Worm (Caenorhabditis elegans) whole organism, L4 larva: ENCODE data around the gene F16B12.4.

Source experiments
- F44E2.7 ChIP-seq: fragments of 200-800 bp; sonication (Bioruptor generic); IDR thresholded peaks from 2 replicates; pipeline ENCODE4 v2.1.2; 2022; ENCODE audit warnings: missing genetic modification characterization, missing compliant biosample characterization
- F49E8.2 ChIP-seq: sonication (generic microtip); optimal IDR thresholded peaks from 2 replicates; lab custom pipeline; 2016; ENCODE audit warnings: missing compliant biosample characterization, mild to moderate bottlenecking, missing genetic modification characterization, borderline replicate concordance
- T26A8.4 ChIP-seq: fragments of 200-800 bp; sonication (Bioruptor generic); IDR thresholded peaks from 2 replicates; pipeline ENCODE4 v1.3.6; 2022; ENCODE audit warnings: missing genetic modification characterization, missing compliant biosample characterization
- ama-1 ChIP-seq: fragments of 150-350 bp; optimal IDR thresholded peaks from 2 replicates; lab custom pipeline; 2014; ENCODE audit warnings: inconsistent platforms, mixed read lengths
- ceh-82 ChIP-seq: sonication (generic microtip); optimal IDR thresholded peaks from 2 replicates; lab custom pipeline; 2017; ENCODE audit warnings: missing biosample characterization, missing genetic modification characterization
- dmd-8 ChIP-seq: fragments of 200-800 bp; sonication (Bioruptor generic); IDR thresholded peaks from 2 replicates; pipeline ENCODE4 v1.3.6; 2022; ENCODE audit warnings: missing genetic modification characterization, missing compliant biosample characterization
- dpl-1 ChIP-seq: fragments of 150-350 bp; optimal IDR thresholded peaks from 2 replicates; lab custom pipeline; 2014; ENCODE audit warnings: missing biosample characterization, missing genetic modification reagents, missing genetic modification characterization
- egl-43 ChIP-seq: fragments of 200-800 bp; sonication (Bioruptor generic); IDR thresholded peaks from 2 replicates; pipeline ENCODE4 v1.3.6; 2022; ENCODE audit warnings: missing genetic modification reagents, missing genetic modification characterization, missing compliant biosample characterization
- hif-1 ChIP-seq, 2 experiments: sonication (generic microtip); optimal IDR thresholded peaks; 2 replicates each; lab custom pipeline; 2016 to 2017; ENCODE audit warnings: missing compliant biosample characterization in 2 of 2, missing genetic modification characterization in 2 of 2, missing genetic modification reagents in 2 of 2, missing genotype in 2 of 2, mild to moderate bottlenecking in 1 of 2
- hlh-30 ChIP-seq: sonication (generic microtip); optimal IDR thresholded peaks from 2 replicates; lab custom pipeline; 2017; ENCODE audit warnings: antibody characterized with exemption, mild to moderate bottlenecking, missing genetic modification characterization, missing compliant biosample characterization; ENCODE audit not compliant: insufficient read depth
- lim-7 ChIP-seq: fragments of 200-800 bp; sonication (Bioruptor generic); IDR thresholded peaks from 2 replicates; pipeline ENCODE4 v1.3.6; 2022; ENCODE audit warnings: missing genetic modification characterization, missing compliant biosample characterization
- lin-29 ChIP-seq: fragments of 200-800 bp; sonication (Bioruptor generic); IDR thresholded peaks from 2 replicates; pipeline ENCODE4 v1.3.6; 2022; ENCODE audit warnings: missing genetic modification reagents, missing genetic modification characterization, missing compliant biosample characterization
- lsy-2 ChIP-seq, 2 experiments: fragments of 150-350 bp in 1 of 2; sonication (generic microtip) in 1 of 2; optimal IDR thresholded peaks; 2 replicates each; lab custom pipeline; 2014 to 2017; ENCODE audit warnings: missing biosample characterization in 2 of 2, missing genetic modification characterization in 2 of 2
- mdt-29 ChIP-seq: fragments of 200-800 bp; sonication (Bioruptor generic); IDR thresholded peaks from 2 replicates; pipeline ENCODE4 v1.3.6; 2022; ENCODE audit warnings: missing genetic modification reagents, missing genetic modification characterization, missing compliant biosample characterization
- mxl-2 ChIP-seq: fragments of 200-800 bp; sonication (Bioruptor generic); conservative IDR thresholded peaks from 2 replicates; pipeline ENCODE4 v1.3.6; 2022; ENCODE audit warnings: missing genetic modification reagents, missing genetic modification characterization, missing compliant biosample characterization
- mxl-3 ChIP-seq: fragments of 200-800 bp; sonication (Bioruptor generic); optimal IDR thresholded peaks from 2 replicates; lab custom pipeline; 2018; ENCODE audit warnings: mild to moderate bottlenecking, missing genetic modification characterization, missing compliant biosample characterization
- nhr-102 ChIP-seq: sonication (generic microtip); optimal IDR thresholded peaks from 2 replicates; lab custom pipeline; 2016; ENCODE audit warnings: mild to moderate bottlenecking, missing genetic modification characterization, moderate library complexity, missing compliant biosample characterization
- nhr-11 ChIP-seq: fragments of 150-350 bp; optimal IDR thresholded peaks from 2 replicates; lab custom pipeline; 2014; ENCODE audit warnings: missing biosample characterization, missing genetic modification characterization
- nhr-41 ChIP-seq: fragments of 200-800 bp; sonication (Bioruptor generic); IDR thresholded peaks from 2 replicates; pipeline ENCODE4 v1.3.6; 2022; ENCODE audit warnings: missing genetic modification reagents, missing genetic modification characterization, missing compliant biosample characterization
- pha-4 ChIP-seq, 2 experiments: fragments of 150-350 bp in 1 of 2; fragments of 200-800 bp in 1 of 2; sonication (Bioruptor generic) in 1 of 2; IDR thresholded peaks in 1 of 2; optimal IDR thresholded peaks in 1 of 2; 2 replicates each; pipeline versions ENCODE4 v1.3.6 to Lab custom; 2014 to 2022; ENCODE audit warnings: missing genetic modification characterization in 2 of 2, missing genetic modification reagents in 2 of 2, missing biosample characterization in 1 of 2, missing compliant biosample characterization in 1 of 2
- php-3 ChIP-seq: fragments of 200-800 bp; sonication (Bioruptor generic); IDR thresholded peaks from 2 replicates; pipeline ENCODE4 v1.3.6; 2022; ENCODE audit warnings: missing genetic modification reagents, missing genetic modification characterization, missing compliant biosample characterization
- rbr-2 ChIP-seq: sonication (generic microtip); optimal IDR thresholded peaks from 2 replicates; lab custom pipeline; 2016; ENCODE audit warnings: missing genotype, missing genetic modification characterization, missing compliant biosample characterization
- saeg-2 ChIP-seq: fragments of 200-800 bp; sonication (Bioruptor generic); IDR thresholded peaks from 2 replicates; pipeline ENCODE4 v1.3.6; 2022; ENCODE audit warnings: missing genetic modification reagents, missing genetic modification characterization, missing compliant biosample characterization
- spr-3 ChIP-seq: fragments of 200-800 bp; sonication (Bioruptor generic); optimal IDR thresholded peaks from 2 replicates; lab custom pipeline; 2018; ENCODE audit warnings: mild to moderate bottlenecking, missing genetic modification characterization, missing compliant biosample characterization
- tag-97 ChIP-seq: fragments of 200-800 bp; sonication (Bioruptor generic); IDR thresholded peaks from 2 replicates; pipeline ENCODE4 v1.3.6; 2022; ENCODE audit warnings: missing genetic modification characterization, missing compliant biosample characterization
- unc-62 ChIP-seq, 3 experiments: fragments of 150-350 bp in 1 of 3; sonication (generic microtip); optimal IDR thresholded peaks in 2 of 3; peaks in 1 of 3; 1 replicate in 1 of 3; 2 replicates in 2 of 3; lab custom pipeline; 2014 to 2017; ENCODE audit warnings: missing biosample characterization in 3 of 3, missing genetic modification characterization in 3 of 3, missing genetic modification reagents in 3 of 3, missing genotype in 1 of 3

F16B12.4 gene

ce11 chrX:14101986-14102385 is 3.5 kb upstream of the F16B12.4 start, which contains the start of gene F16B12.6 (continued):
- TF ChIP-seq saeg-2, result no peak
- TF ChIP-seq nhr-102, result no peak
- 0 out of 2 replicates have a peak, but pooled peaks have one; percentile 28 for TF ChIP-seq lin-29
- no peak for TF ChIP-seq unc-62 (GFP tag; optimal IDR thresholded peaks at IDR 0.05 in 1 of 2; lab: Kevin White, UChicago)
- TF ChIP-seq unc-62 (tag; optimal IDR thresholded peaks at IDR 0.05; lab: Kevin White, UChicago), result no peak
- TF ChIP-seq tag-97 (GFP tag; lab: Robert Waterston, UW), result no peak
- TF ChIP-seq egl-43 (GFP tag; lab: Robert Waterston, UW), result peak; percentile 59; the same call in 1 of the 2 replicates
- peak; percentile 57 for TF ChIP-seq nhr-11 (tag; lab: Kevin White, UChicago)
- no peak for TF ChIP-seq mdt-29 (GFP tag; lab: Robert Waterston, UW)
- TF ChIP-seq rbr-2 (tag; lab: Kevin White, UChicago), result peak; percentile 79
- TF ChIP-seq lsy-2 (tag; optimal IDR thresholded peaks at IDR 0.05; lab: Kevin White, UChicago), result peak; percentile 32 to 84
- TF ChIP-seq dpl-1 (GFP tag; lab: Kevin White, UChicago), result peak; percentile 90
- TF ChIP-seq hif-1 (tag; optimal IDR thresholded peaks at IDR 0.05; lab: Kevin White, UChicago), result peak in 1 of 2 experiments; percentile 53
- TF ChIP-seq, all 104 proteins: peak for 32

DNA sequence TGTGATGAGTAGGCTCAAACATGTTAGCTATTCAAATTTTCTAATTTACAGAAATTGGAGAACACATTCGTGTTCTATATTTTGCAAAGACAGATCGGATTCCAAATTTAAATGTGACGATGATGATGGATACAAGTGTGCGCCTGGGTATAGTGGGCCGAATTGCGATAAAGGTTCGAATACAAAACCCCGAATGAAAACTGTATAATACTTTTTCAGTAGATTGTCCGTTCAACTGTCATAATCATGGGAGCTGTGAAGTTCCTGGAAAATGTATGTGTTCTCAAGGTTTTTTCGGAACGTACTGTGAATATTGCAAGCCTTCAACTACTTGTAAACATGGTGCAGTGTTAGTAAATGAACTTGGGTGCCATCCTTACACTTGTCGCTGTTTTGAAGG is 7.5 kb downstream of the F16B12.4 start:
- peak in 1 of 2 experiments; percentile 84 for TF ChIP-seq unc-62 (GFP tag; optimal IDR thresholded peaks at IDR 0.05 in 1 of 2; lab: Kevin White, UChicago)
- TF ChIP-seq unc-62 (tag; optimal IDR thresholded peaks at IDR 0.05; lab: Kevin White, UChicago), result no peak
- no peak for TF ChIP-seq egl-43 (GFP tag; lab: Robert Waterston, UW)
- TF ChIP-seq, all 104 proteins: peak for 1

DNA sequence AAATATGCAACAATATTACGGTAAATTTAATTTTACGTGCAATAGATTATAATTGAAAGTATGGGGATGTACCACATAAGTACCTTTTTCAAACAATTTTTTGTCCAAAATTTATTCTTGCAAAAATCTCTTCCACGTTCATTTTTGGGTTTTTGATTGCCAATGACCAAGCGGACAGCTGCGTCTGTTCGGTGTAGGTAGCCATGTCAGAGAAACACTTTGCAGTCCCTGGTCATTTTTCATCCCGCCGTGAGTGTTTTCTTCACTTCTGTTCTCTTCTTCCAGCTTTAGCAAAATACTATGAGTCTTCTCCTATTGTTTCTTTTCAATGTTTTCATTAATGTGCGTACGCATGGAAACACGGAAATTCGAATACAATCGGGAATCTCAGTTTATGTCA is 8.4 kb downstream of the F16B12.4 start, which contains the start of gene dsl-4:
dsl-4 (plus strand) TSS at position 301 of the 400 bp plus-strand sequence.
- TF ChIP-seq php-3 (GFP tag; lab: Robert Waterston, UW) (no peak), F44E2.7 (GFP tag; lab: Robert Waterston, UW) (no peak), ama-1 (lab: Kevin White, UChicago) (no peak), T26A8.4 (GFP tag; lab: Robert Waterston, UW) (no peak), mdt-29 (GFP tag; lab: Robert Waterston, UW) (no peak), nhr-41 (GFP tag; lab: Robert Waterston, UW) (no peak), mxl-2 (GFP tag; lab: Robert Waterston, UW) (no peak)
- TF ChIP-seq, all 104 proteins: peak for 0

ce11 chrX:14085208-14085607 is 13.3 kb downstream of the F16B12.4 start, which contains the start of gene F16B12.1:
Gene F16B12.1 (plus strand): TSS chrX:14085508.
- TF ChIP-seq F49E8.2 (tag; lab: Kevin White, UChicago), result no peak
- no peak for TF ChIP-seq pha-4 (GFP tag; IDR thresholded peaks at IDR 0.05; lab: Robert Waterston, UW)
- no peak for TF ChIP-seq pha-4 (tag; optimal IDR thresholded peaks at IDR 0.05; lab: Kevin White, UChicago)
- TF ChIP-seq mxl-3 (GFP tag; lab: Kevin White, UChicago), result no peak
- no peak for TF ChIP-seq lim-7 (GFP tag; lab: Robert Waterston, UW)
- no peak for TF ChIP-seq dmd-8 (GFP tag; lab: Robert Waterston, UW)
- TF ChIP-seq ceh-82 (tag; lab: Kevin White, UChicago), result no peak
- TF ChIP-seq mxl-2 (GFP tag; lab: Robert Waterston, UW), result no peak

- TF ChIP-seq spr-3 (GFP tag; lab: Kevin White, UChicago), result no peak
- TF ChIP-seq unc-62 (GFP tag; optimal IDR thresholded peaks at IDR 0.05 in 1 of 2; lab: Kevin White, UChicago), result peak in 1 of 2 experiments; percentile 2
- TF ChIP-seq unc-62 (tag; optimal IDR thresholded peaks at IDR 0.05; lab: Kevin White, UChicago), result no peak
These were observed 14.2 kb downstream of the F16B12.4 start, which contains the start of gene C33G3.6 for ce11 chrX:14084230-14084629. Gene C33G3.6 (minus strand): TSS chrX:14084330.

- TF ChIP-seq F44E2.7 (GFP tag; lab: Robert Waterston, UW), result no peak
- no peak for TF ChIP-seq hlh-30 (tag; lab: Kevin White, UChicago)
These were observed 19.9 kb downstream of the F16B12.4 start, which contains the start of gene C33G3.5 for ce11 chrX:14078574-14078973. Gene C33G3.5 (minus strand): TSS chrX:14078674.
